Worm (Caenorhabditis elegans) whole organism, late embryonic: ENCODE data around the gene fut-6.

Experiments
- C08G9.2 ChIP-seq: sonication (generic microtip); optimal IDR thresholded peaks from 2 replicates; lab custom pipeline; 2016; ENCODE audit warnings: mild to moderate bottlenecking, missing genetic modification characterization, moderate library complexity, missing compliant biosample characterization
- ceh-18 ChIP-seq: sonication (generic microtip); optimal IDR thresholded peaks from 2 replicates; lab custom pipeline; 2016; ENCODE audit warnings: missing genetic modification characterization, missing compliant biosample characterization
- ceh-19 ChIP-seq: fragments of 200-800 bp; sonication (Bioruptor generic); optimal IDR thresholded peaks from 2 replicates; lab custom pipeline; 2018; ENCODE audit warnings: mild to moderate bottlenecking, missing genetic modification characterization, missing compliant biosample characterization
- ceh-24 ChIP-seq: sonication (generic microtip); optimal IDR thresholded peaks from 2 replicates; lab custom pipeline; 2016; ENCODE audit warnings: mild to moderate bottlenecking, missing genetic modification characterization, missing compliant biosample characterization
- ceh-30 ChIP-seq: fragments of 150-350 bp; optimal IDR thresholded peaks from 2 replicates; lab custom pipeline; 2014; ENCODE audit warnings: missing biosample characterization, missing genetic modification characterization
- ceh-45 ChIP-seq: fragments of 200-800 bp; sonication (Bioruptor generic); IDR thresholded peaks from 2 replicates; pipeline ENCODE4 v1.3.6; 2022; ENCODE audit warnings: missing genetic modification reagents, missing genetic modification characterization, missing compliant biosample characterization
- ceh-48 ChIP-seq: sonication (generic microtip); optimal IDR thresholded peaks from 2 replicates; lab custom pipeline; 2016; ENCODE audit warnings: missing genetic modification characterization, inconsistent platforms, missing compliant biosample characterization
- ceh-6 ChIP-seq: fragments of 200-800 bp; sonication (Bioruptor generic); optimal IDR thresholded peaks from 2 replicates; lab custom pipeline; 2018; ENCODE audit warnings: mild to moderate bottlenecking, missing genetic modification characterization, missing compliant biosample characterization
- che-1 ChIP-seq: sonication (generic microtip); optimal IDR thresholded peaks from 2 replicates; lab custom pipeline; 2016; ENCODE audit warnings: mild to moderate bottlenecking, missing genetic modification characterization, missing compliant biosample characterization
- dve-1 ChIP-seq: sonication (generic microtip); optimal IDR thresholded peaks from 2 replicates; lab custom pipeline; 2017; ENCODE audit warnings: antibody characterized with exemption, mild to moderate bottlenecking, missing genetic modification characterization, missing compliant biosample characterization
- ets-4 ChIP-seq: sonication (generic microtip); optimal IDR thresholded peaks from 2 replicates; lab custom pipeline; 2016; ENCODE audit warnings: missing genetic modification characterization, missing compliant biosample characterization
- eyg-1 ChIP-seq: sonication (generic microtip); optimal IDR thresholded peaks from 2 replicates; lab custom pipeline; 2016; ENCODE audit warnings: missing genotype, missing genetic modification characterization, missing compliant biosample characterization
- fax-1 ChIP-seq: sonication (generic microtip); optimal IDR thresholded peaks from 2 replicates; lab custom pipeline; 2016; ENCODE audit warnings: missing genotype, missing genetic modification characterization, missing compliant biosample characterization
- fkh-10 ChIP-seq: fragments of 150-350 bp; optimal IDR thresholded peaks from 2 replicates; lab custom pipeline; 2014; ENCODE audit warnings: missing biosample characterization, missing genetic modification reagents, missing genetic modification characterization
- gmeb-2 ChIP-seq: sonication (generic microtip); optimal IDR thresholded peaks from 2 replicates; lab custom pipeline; 2016; ENCODE audit warnings: missing genetic modification characterization, inconsistent platforms, missing compliant biosample characterization
- hlh-13 ChIP-seq: fragments of 200-800 bp; sonication (Bioruptor generic); optimal IDR thresholded peaks from 2 replicates; lab custom pipeline; 2018; ENCODE audit warnings: mild to moderate bottlenecking, missing genetic modification characterization, missing compliant biosample characterization
- hlh-15 ChIP-seq: sonication (generic microtip); optimal IDR thresholded peaks from 2 replicates; lab custom pipeline; 2016; ENCODE audit warnings: missing genetic modification characterization, missing compliant biosample characterization
- hlh-6 ChIP-seq: sonication (generic microtip); optimal IDR thresholded peaks from 2 replicates; lab custom pipeline; 2016; ENCODE audit warnings: missing genotype, missing genetic modification characterization, missing compliant biosample characterization
- hlh-8 ChIP-seq: sonication (generic microtip); optimal IDR thresholded peaks from 2 replicates; lab custom pipeline; 2016; ENCODE audit warnings: missing genotype, missing genetic modification characterization, missing compliant biosample characterization
- lim-6 ChIP-seq: sonication (generic microtip); optimal IDR thresholded peaks from 2 replicates; lab custom pipeline; 2016; ENCODE audit warnings: missing genetic modification characterization, missing compliant biosample characterization
- madf-2 ChIP-seq: sonication (generic microtip); optimal IDR thresholded peaks from 2 replicates; lab custom pipeline; 2017; ENCODE audit warnings: missing genetic modification characterization, missing compliant biosample characterization
- mec-3 ChIP-seq: sonication (generic microtip); optimal IDR thresholded peaks from 2 replicates; lab custom pipeline; 2016; ENCODE audit warnings: borderline replicate concordance, missing genetic modification characterization, missing compliant biosample characterization
- nhr-232 ChIP-seq: sonication (generic microtip); optimal IDR thresholded peaks from 2 replicates; lab custom pipeline; 2016; ENCODE audit warnings: missing genetic modification characterization, missing compliant biosample characterization
- npax-4 ChIP-seq: sonication (generic microtip); optimal IDR thresholded peaks from 2 replicates; lab custom pipeline; 2016; ENCODE audit warnings: missing genetic modification characterization, missing compliant biosample characterization
- odd-2 ChIP-seq: sonication (generic microtip); optimal IDR thresholded peaks from 2 replicates; lab custom pipeline; 2017; ENCODE audit warnings: antibody characterized with exemption, mild to moderate bottlenecking, missing genetic modification characterization, missing compliant biosample characterization
- pat-9 ChIP-seq: fragments of 200-800 bp; sonication (Bioruptor generic); optimal IDR thresholded peaks from 2 replicates; lab custom pipeline; 2018; ENCODE audit warnings: mild to moderate bottlenecking, missing genetic modification characterization, moderate library complexity, missing compliant biosample characterization
- pha-2 ChIP-seq: sonication (generic microtip); optimal IDR thresholded peaks from 2 replicates; lab custom pipeline; 2017; ENCODE audit warnings: mild to moderate bottlenecking, missing genetic modification characterization, missing compliant biosample characterization
- pros-1 ChIP-seq: fragments of 150-350 bp; optimal IDR thresholded peaks from 2 replicates; lab custom pipeline; 2014; ENCODE audit warnings: missing biosample characterization, missing genetic modification reagents, missing genetic modification characterization
- sdc-2 ChIP-seq: sonication (generic microtip); optimal IDR thresholded peaks from 2 replicates; lab custom pipeline; 2016; ENCODE audit warnings: missing genotype, missing genetic modification characterization, missing compliant biosample characterization
- sox-4 ChIP-seq: sonication (generic microtip); optimal IDR thresholded peaks from 2 replicates; lab custom pipeline; 2017; ENCODE audit warnings: mild to moderate bottlenecking, missing genetic modification characterization, inconsistent platforms, missing compliant biosample characterization
- tbx-7 ChIP-seq: sonication (generic microtip); optimal IDR thresholded peaks from 2 replicates; lab custom pipeline; 2016; ENCODE audit warnings: missing genotype, missing genetic modification characterization, missing compliant biosample characterization
- ttx-3 ChIP-seq: sonication (generic microtip); optimal IDR thresholded peaks from 2 replicates; lab custom pipeline; 2016; ENCODE audit warnings: missing genetic modification reagents, missing genetic modification characterization, missing compliant biosample characterization
- unc-3 ChIP-seq, 2 experiments: fragments of 200-800 bp in 1 of 2; sonication (Bioruptor generic) in 1 of 2; sonication (generic microtip) in 1 of 2; conservative IDR thresholded peaks in 1 of 2; optimal IDR thresholded peaks in 1 of 2; 2 replicates each; pipeline versions ENCODE4 v1.3.6 to Lab custom; 2016 to 2022; ENCODE audit warnings: missing compliant biosample characterization in 2 of 2, missing genetic modification characterization in 2 of 2, missing genetic modification reagents in 1 of 2
- unc-55 ChIP-seq: sonication (generic microtip); optimal IDR thresholded peaks from 2 replicates; lab custom pipeline; 2017; ENCODE audit warnings: missing biosample characterization, missing genetic modification reagents, missing genetic modification characterization
- unc-86 ChIP-seq: sonication (generic microtip); optimal IDR thresholded peaks from 2 replicates; lab custom pipeline; 2016; ENCODE audit warnings: missing genetic modification characterization, missing compliant biosample characterization
- ztf-16 ChIP-seq: sonication (generic microtip); optimal IDR thresholded peaks from 2 replicates; lab custom pipeline; 2017; ENCODE audit warnings: missing genetic modification characterization, missing compliant biosample characterization

Gene fut-6

ce11 chrII:4689477-4689876 lies 33.7 kb upstream of the fut-6 start, which contains the start of gene F10G7.12:
Gene F10G7.12, plus strand, starts transcription at chrII:4689777.
- TF ChIP-seq ttx-3 (no peak), ceh-24 (tag; lab: Kevin White, UChicago) (no peak), ceh-30 (tag; lab: Kevin White, UChicago) (no peak), che-1 (tag; lab: Kevin White, UChicago) (no peak), unc-3 (GFP tag; conservative IDR thresholded peaks at IDR 0.05; lab: Robert Waterston, UW) (no peak), unc-3 (tag; optimal IDR thresholded peaks at IDR 0.05; lab: Kevin White, UChicago) (no peak), unc-86 (tag; lab: Kevin White, UChicago) (no peak), odd-2 (tag; lab: Kevin White, UChicago) (no peak), ztf-16 (tag; lab: Kevin White, UChicago) (no peak), pha-2 (tag; lab: Kevin White, UChicago) (no peak), ets-4 (tag; lab: Kevin White, UChicago) (no peak), hlh-6 (tag; lab: Kevin White, UChicago) (no peak), ceh-19 (GFP tag; lab: Kevin White, UChicago) (no peak), tbx-7 (tag; lab: Kevin White, UChicago) (no peak), sox-4 (tag; lab: Kevin White, UChicago) (no peak), dve-1 (tag; lab: Kevin White, UChicago) (no peak), C08G9.2 (tag; lab: Kevin White, UChicago) (no peak), mec-3 (tag; lab: Kevin White, UChicago) (no peak)
- TF ChIP-seq, all 69 proteins: peak for 0

- no peak for TF ChIP-seq pha-2 (tag; lab: Kevin White, UChicago)
- TF ChIP-seq pat-9 (tag; lab: Kevin White, UChicago), result no peak
- TF ChIP-seq mec-3 (tag; lab: Kevin White, UChicago), result no peak
- no peak for TF ChIP-seq sdc-2
- TF ChIP-seq hlh-13, result no peak
- TF ChIP-seq ceh-24 (tag; lab: Kevin White, UChicago), result no peak
- no peak for TF ChIP-seq ceh-45
- no peak for TF ChIP-seq npax-4 (tag; lab: Kevin White, UChicago)
Measured at ce11 chrII:4686941-4687340, 31.2 kb upstream of the fut-6 start, which contains the start of gene sre-39. Gene sre-39, plus strand, starts transcription at chrII:4687241.

ce11 chrII:4684852-4685251 lies 29.1 kb upstream of the fut-6 start:
- TF ChIP-seq ceh-6 (GFP tag; lab: Kevin White, UChicago) (no peak), unc-86 (tag; lab: Kevin White, UChicago) (no peak), eyg-1 (tag; lab: Kevin White, UChicago) (no peak), tbx-7 (tag; lab: Kevin White, UChicago) (no peak), gmeb-2 (tag; lab: Kevin White, UChicago) (no peak), lim-6 (no peak), ceh-19 (GFP tag; lab: Kevin White, UChicago) (no peak), sdc-2 (no peak), ztf-16 (tag; lab: Kevin White, UChicago) (no peak), fkh-10 (GFP tag; lab: Kevin White, UChicago) (no peak), unc-55 (GFP tag; lab: Kevin White, UChicago) (no peak), fax-1 (tag; lab: Kevin White, UChicago) (no peak), hlh-8 (tag; lab: Kevin White, UChicago) (no peak), unc-3 (GFP tag; conservative IDR thresholded peaks at IDR 0.05; lab: Robert Waterston, UW) (no peak), unc-3 (tag; optimal IDR thresholded peaks at IDR 0.05; lab: Kevin White, UChicago) (no peak), npax-4 (tag; lab: Kevin White, UChicago) (no peak), hlh-15 (tag; lab: Kevin White, UChicago) (no peak), pha-2 (tag; lab: Kevin White, UChicago) (no peak)
- TF ChIP-seq, all 69 proteins: peak for 0

ce11 chrII:4683693-4684092 lies 28.0 kb upstream of the fut-6 start, which contains the start of gene sre-40:
Gene sre-40, minus strand, starts transcription at chrII:4683793.
- no peak for TF ChIP-seq pros-1 (tag; lab: Kevin White, UChicago)
- TF ChIP-seq nhr-232 (tag; lab: Kevin White, UChicago), result no peak
- TF ChIP-seq ceh-18, result no peak
- no peak for TF ChIP-seq mec-3 (tag; lab: Kevin White, UChicago)
- no peak for TF ChIP-seq che-1 (tag; lab: Kevin White, UChicago)
- TF ChIP-seq ceh-48, result no peak
- TF ChIP-seq madf-2 (tag; lab: Kevin White, UChicago), result no peak
- TF ChIP-seq ztf-16 (tag; lab: Kevin White, UChicago), result no peak
- no peak for TF ChIP-seq ceh-6 (GFP tag; lab: Kevin White, UChicago)
- TF ChIP-seq, all 69 proteins: peak for 0
